Worm (Caenorhabditis elegans) whole organism, L3 larva: ENCODE data around the gene clec-58.
A peak's percentile ranks its signal among the peaks of the same experiment; 100 is the strongest.

ENCODE experiments used
- R02D3.7 ChIP-seq: fragments of 150-350 bp; optimal IDR thresholded peaks from 2 replicates; lab custom pipeline; 2014; ENCODE audit warnings: missing biosample characterization, missing genetic modification characterization
- ZK546.5 ChIP-seq: sonication (generic microtip); optimal IDR thresholded peaks from 2 replicates; lab custom pipeline; 2017; ENCODE audit warnings: missing biosample characterization, missing genetic modification characterization
- ama-1 ChIP-seq: fragments of 150-350 bp; optimal IDR thresholded peaks from 2 replicates; lab custom pipeline; 2018
- ceh-28 ChIP-seq: fragments of 150-350 bp; optimal IDR thresholded peaks from 2 replicates; lab custom pipeline; 2014; ENCODE audit warnings: missing biosample characterization, missing genetic modification reagents, missing genetic modification characterization
- ceh-82 ChIP-seq: fragments of 150-350 bp; optimal IDR thresholded peaks from 2 replicates; lab custom pipeline; 2014; ENCODE audit warnings: missing biosample characterization, missing genetic modification characterization
- ceh-9 ChIP-seq: sonication (generic microtip); optimal IDR thresholded peaks from 2 replicates; lab custom pipeline; 2018; ENCODE audit warnings: missing biosample characterization, missing genetic modification characterization
- egl-27 ChIP-seq: sonication (generic microtip); optimal IDR thresholded peaks from 4 replicates; lab custom pipeline; 2017; ENCODE audit warnings: missing biosample characterization, missing genetic modification reagents, missing genetic modification characterization
- egl-5 ChIP-seq: fragments of 150-350 bp; optimal IDR thresholded peaks from 2 replicates; lab custom pipeline; 2017; ENCODE audit warnings: missing biosample characterization, missing genetic modification reagents, missing genetic modification characterization, inconsistent platforms
- elt-1 ChIP-seq: fragments of 150-350 bp; optimal IDR thresholded peaks from 2 replicates; lab custom pipeline; 2014; ENCODE audit warnings: missing biosample characterization, missing genetic modification characterization
- elt-2 ChIP-seq: sonication (generic microtip); optimal IDR thresholded peaks from 2 replicates; lab custom pipeline; 2016; ENCODE audit warnings: missing genetic modification reagents, mild to moderate bottlenecking, missing genetic modification characterization, missing compliant biosample characterization
- elt-3 ChIP-seq, 3 experiments: fragments of 150-350 bp in 1 of 3; sonication (generic microtip) in 2 of 3; optimal IDR thresholded peaks; 2 replicates in 2 of 3; 4 replicates in 1 of 3; lab custom pipeline; 2014 to 2017; ENCODE audit warnings: missing biosample characterization in 3 of 3, missing genetic modification characterization in 3 of 3
- eor-1 ChIP-seq, 2 experiments: fragments of 150-350 bp; optimal IDR thresholded peaks; 2 replicates each; lab custom pipeline; 2014 to 2018; ENCODE audit warnings: missing biosample characterization in 2 of 2, missing genetic modification characterization in 2 of 2
- fkh-10 ChIP-seq: sonication (generic microtip); optimal IDR thresholded peaks from 2 replicates; lab custom pipeline; 2017; ENCODE audit warnings: missing biosample characterization, missing genetic modification reagents, missing genetic modification characterization
- fos-1 ChIP-seq: fragments of 150-350 bp; optimal IDR thresholded peaks from 2 replicates; lab custom pipeline; 2014; ENCODE audit warnings: missing biosample characterization, missing genetic modification characterization
- hmg-11 ChIP-seq: sonication (generic microtip); optimal IDR thresholded peaks from 2 replicates; lab custom pipeline; 2016; ENCODE audit warnings: missing genetic modification characterization, missing compliant biosample characterization
- jun-1 ChIP-seq: fragments of 150-350 bp; optimal IDR thresholded peaks from 2 replicates; lab custom pipeline; 2014; ENCODE audit warnings: missing biosample characterization, missing genetic modification reagents, missing genetic modification characterization
- lin-15B ChIP-seq: fragments of 150-350 bp; optimal IDR thresholded peaks from 2 replicates; lab custom pipeline; 2014; ENCODE audit warnings: missing biosample characterization, missing genetic modification characterization
- lin-39 ChIP-seq: fragments of 150-350 bp; optimal IDR thresholded peaks from 2 replicates; lab custom pipeline; 2018; ENCODE audit warnings: missing biosample characterization, missing genetic modification reagents, missing genetic modification characterization
- lsy-12 ChIP-seq: sonication (generic microtip); optimal IDR thresholded peaks from 2 replicates; lab custom pipeline; 2016; ENCODE audit warnings: mild to moderate bottlenecking, missing genetic modification characterization, missing compliant biosample characterization
- mdl-1 ChIP-seq: fragments of 150-350 bp; optimal IDR thresholded peaks from 2 replicates; lab custom pipeline; 2014; ENCODE audit warnings: missing biosample characterization, missing genetic modification characterization
- mml-1 ChIP-seq: fragments of 150-350 bp; sonication (generic microtip); optimal IDR thresholded peaks from 3 replicates; lab custom pipeline; 2014; ENCODE audit warnings: missing biosample characterization, missing genetic modification characterization
- nfya-1 ChIP-seq: sonication (generic microtip); optimal IDR thresholded peaks from 2 replicates; lab custom pipeline; 2017; ENCODE audit warnings: missing genetic modification characterization, mild to moderate bottlenecking, missing compliant biosample characterization, antibody characterized with exemption, moderate library complexity; ENCODE audit not compliant: insufficient read depth
- nhr-11 ChIP-seq: fragments of 150-350 bp; optimal IDR thresholded peaks from 2 replicates; lab custom pipeline; 2014; ENCODE audit warnings: missing biosample characterization, missing genetic modification characterization
- nhr-12 ChIP-seq: fragments of 150-350 bp; optimal IDR thresholded peaks from 2 replicates; lab custom pipeline; 2014; ENCODE audit warnings: missing biosample characterization, missing genetic modification characterization
- nhr-23 ChIP-seq: fragments of 150-350 bp; optimal IDR thresholded peaks from 2 replicates; lab custom pipeline; 2014; ENCODE audit warnings: missing biosample characterization, missing genetic modification reagents, missing genetic modification characterization
- nhr-25 ChIP-seq: sonication (generic microtip); optimal IDR thresholded peaks from 2 replicates; lab custom pipeline; 2017; ENCODE audit warnings: missing biosample characterization, missing genetic modification characterization
- nhr-43 ChIP-seq: sonication (generic microtip); optimal IDR thresholded peaks from 2 replicates; lab custom pipeline; 2016; ENCODE audit warnings: mild to moderate bottlenecking, missing genetic modification characterization, missing compliant biosample characterization; ENCODE audit not compliant: poor library complexity, severe bottlenecking
- nhr-67 ChIP-seq: fragments of 150-350 bp; optimal IDR thresholded peaks from 2 replicates; lab custom pipeline; 2014; ENCODE audit warnings: missing biosample characterization, missing genetic modification characterization
- pha-4 ChIP-seq: fragments of 150-350 bp; optimal IDR thresholded peaks from 2 replicates; lab custom pipeline; 2014; ENCODE audit warnings: missing biosample characterization, missing genetic modification reagents, missing genetic modification characterization
- pqm-1 ChIP-seq: fragments of 150-350 bp; optimal IDR thresholded peaks from 2 replicates; lab custom pipeline; 2017; ENCODE audit warnings: missing biosample characterization, missing genetic modification characterization, inconsistent platforms
- sea-2 ChIP-seq: fragments of 150-350 bp; sonication (generic microtip); optimal IDR thresholded peaks from 4 replicates; lab custom pipeline; 2014; ENCODE audit warnings: missing biosample characterization, missing genetic modification reagents, missing genetic modification characterization
- skn-1 ChIP-seq: fragments of 150-350 bp; optimal IDR thresholded peaks from 2 replicates; lab custom pipeline; 2014; ENCODE audit warnings: missing biosample characterization, missing genetic modification characterization
- snpc-4 ChIP-seq: fragments of 150-350 bp; optimal IDR thresholded peaks from 2 replicates; lab custom pipeline; 2014; ENCODE audit warnings: missing biosample characterization, missing genetic modification characterization
- unc-39 ChIP-seq: sonication (generic microtip); optimal IDR thresholded peaks from 4 replicates; lab custom pipeline; 2017; ENCODE audit warnings: missing biosample characterization, missing genetic modification characterization
- unc-62 ChIP-seq: fragments of 150-350 bp; sonication (generic microtip); optimal IDR thresholded peaks from 4 replicates; lab custom pipeline; 2014; ENCODE audit warnings: missing biosample characterization, missing genetic modification reagents, missing genetic modification characterization
- zag-1 ChIP-seq: fragments of 150-350 bp; optimal IDR thresholded peaks from 2 replicates; lab custom pipeline; 2014; ENCODE audit warnings: missing biosample characterization, missing genetic modification characterization
- ztf-4 ChIP-seq: fragments of 150-350 bp; optimal IDR thresholded peaks from 2 replicates; lab custom pipeline; 2014; ENCODE audit warnings: missing biosample characterization, missing genetic modification characterization

The clec-58 gene

ce11 chrII:10452620-10453019 lies 23.3 kb downstream of the clec-58 start, which contains the start of gene ZK673.4:
Gene ZK673.4, plus strand, starts transcription at chrII:10452920.
- TF ChIP-seq ceh-28 (tag; lab: Kevin White, UChicago) = no peak
- TF ChIP-seq pha-4 (tag; lab: Kevin White, UChicago) = no peak
- no peak for TF ChIP-seq zag-1
- TF ChIP-seq hmg-11 (tag; lab: Kevin White, UChicago) = no peak
- no peak for TF ChIP-seq mml-1 (tag; lab: Kevin White, UChicago)
- no peak for TF ChIP-seq nhr-12 (tag; lab: Kevin White, UChicago)
- TF ChIP-seq fos-1 (tag; lab: Kevin White, UChicago) = no peak
- no peak for TF ChIP-seq unc-39 (tag; lab: Kevin White, UChicago)
- no peak for TF ChIP-seq eor-1 (tag; optimal IDR thresholded peaks at IDR 0.05; lab: Kevin White, UChicago)
- TF ChIP-seq jun-1 (tag; lab: Kevin White, UChicago) = no peak

- TF ChIP-seq eor-1 (tag; optimal IDR thresholded peaks at IDR 0.05; lab: Kevin White, UChicago) = no peak
- peak; percentile 62 for TF ChIP-seq lsy-12
- peak; percentile 48 for TF ChIP-seq jun-1 (tag; lab: Kevin White, UChicago)
- TF ChIP-seq ztf-4 = peak; percentile 58
- TF ChIP-seq pha-4 (tag; lab: Kevin White, UChicago) = peak; percentile 55
- TF ChIP-seq mdl-1 (tag; lab: Kevin White, UChicago) = no peak
- TF ChIP-seq ama-1 (lab: Kevin White, UChicago) = peak; percentile 86
- no peak for TF ChIP-seq ceh-9 (tag; lab: Kevin White, UChicago)
- no peak for TF ChIP-seq lin-15B
- TF ChIP-seq skn-1 = no peak
- TF ChIP-seq ceh-28 (tag; lab: Kevin White, UChicago) = peak; percentile 30
- TF ChIP-seq zag-1 = no peak
- TF ChIP-seq elt-2 (tag; lab: Kevin White, UChicago) = peak; percentile 25
- no peak for TF ChIP-seq nhr-67 (tag; lab: Kevin White, UChicago)
- TF ChIP-seq sea-2 (GFP tag; lab: Kevin White, UChicago) = no peak
- no peak for TF ChIP-seq egl-27 (tag; lab: Kevin White, UChicago)
- no peak for TF ChIP-seq fos-1 (tag; lab: Kevin White, UChicago)
- TF ChIP-seq nhr-43 (tag; lab: Kevin White, UChicago) = peak; percentile 55
- TF ChIP-seq elt-3 (tag; optimal IDR thresholded peaks at IDR 0.05; lab: Kevin White, UChicago) = no peak
- TF ChIP-seq, all 47 proteins: peak for 8
These were observed 25.6 kb downstream of the clec-58 start for ce11 chrII:10450335-10450734.

ce11 chrII:10449707-10450106 lies 26.2 kb downstream of the clec-58 start, which contains the start of gene lin-56:
Gene lin-56, plus strand, starts transcription at chrII:10450007.
- TF ChIP-seq ceh-82 (tag; lab: Kevin White, UChicago) (no peak), nhr-43 (tag; lab: Kevin White, UChicago) (no peak), egl-5 (tag; lab: Kevin White, UChicago) (no peak), zag-1 (no peak), nfya-1 (tag; lab: Kevin White, UChicago) (no peak), unc-62 (GFP tag; lab: Kevin White, UChicago) (no peak), ZK546.5 (tag; lab: Kevin White, UChicago) (no peak), elt-1 (tag; lab: Kevin White, UChicago) (no peak), R02D3.7 (no peak), elt-2 (tag; lab: Kevin White, UChicago) (no peak), pha-4 (tag; lab: Kevin White, UChicago) (no peak), ztf-4 (no peak), fkh-10 (no peak)
- TF ChIP-seq, all 47 proteins: peak for 0

DNA sequence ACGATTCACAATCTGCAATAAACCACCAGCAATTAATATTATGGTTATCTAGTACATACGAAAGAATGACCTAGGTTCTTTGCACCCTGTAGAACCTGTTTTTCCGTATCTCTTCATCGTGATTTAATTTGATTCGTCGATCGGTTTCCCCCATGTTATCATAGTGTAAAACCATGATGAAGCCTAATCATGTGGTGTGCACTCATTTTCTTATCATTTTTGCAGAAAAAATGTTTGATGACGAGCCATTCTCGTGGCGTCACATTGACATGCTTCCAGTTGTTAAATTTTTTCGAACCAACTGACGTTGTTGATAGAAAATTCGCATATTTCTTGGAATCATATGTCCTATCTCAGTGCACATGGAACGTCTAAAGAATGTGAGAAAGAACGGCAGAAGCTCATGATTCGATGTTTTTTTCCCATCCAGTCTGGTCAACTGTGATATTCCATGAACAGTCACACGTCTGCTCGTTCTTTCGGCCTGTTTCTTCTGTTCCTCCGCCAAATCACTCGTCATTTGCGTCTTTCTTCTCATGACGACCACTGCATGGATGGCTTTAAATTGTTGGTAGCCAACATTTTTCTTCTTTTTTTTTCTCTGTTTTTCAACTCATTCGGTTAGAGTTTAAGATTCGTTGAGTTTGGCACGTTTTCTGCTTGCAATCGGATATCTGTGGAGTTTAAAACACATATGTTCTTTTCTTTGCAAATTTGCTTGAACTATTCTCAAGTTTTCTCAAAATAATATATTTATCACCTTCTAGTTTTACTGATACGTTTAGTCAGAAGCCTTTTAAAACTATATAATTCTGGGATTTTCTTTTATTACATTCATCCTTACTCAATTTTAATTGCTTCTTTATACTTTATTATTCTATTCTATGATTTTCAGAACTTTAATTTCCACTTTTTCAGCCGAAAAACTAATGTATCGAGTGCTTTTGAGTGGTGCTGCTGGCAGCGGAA lies 28.3 kb downstream of the clec-58 start, which contains the start of gene ZK673.2:
Gene ZK673.2, plus strand, starts transcription at position 919 of the 969 bp plus-strand sequence.
- peak; percentile 75 for TF ChIP-seq nhr-25 (tag; lab: Kevin White, UChicago)
- peak; percentile 19 to 56 (median 50) for TF ChIP-seq elt-3 (tag; optimal IDR thresholded peaks at IDR 0.05; lab: Kevin White, UChicago)
- TF ChIP-seq nhr-67 (tag; lab: Kevin White, UChicago) = no peak
- TF ChIP-seq jun-1 (tag; lab: Kevin White, UChicago) = peak; percentile 29
- TF ChIP-seq lin-39 (tag; lab: Kevin White, UChicago) = no peak
- peak; percentile 18 for TF ChIP-seq lsy-12
- peak; percentile 10 for TF ChIP-seq nhr-11
- peak; percentile 27 for TF ChIP-seq elt-1 (tag; lab: Kevin White, UChicago)
- TF ChIP-seq ama-1 (lab: Kevin White, UChicago) = peak; percentile 91
- peak; percentile 28 for TF ChIP-seq nfya-1 (tag; lab: Kevin White, UChicago)
- peak; percentile 95 for TF ChIP-seq pqm-1 (tag; lab: Kevin White, UChicago)
- no peak for TF ChIP-seq ZK546.5 (tag; lab: Kevin White, UChicago)
- TF ChIP-seq nhr-23 (tag; lab: Kevin White, UChicago) = peak; percentile 54
- peak; percentile 95 for TF ChIP-seq elt-2 (tag; lab: Kevin White, UChicago)
- peak; percentile 39 for TF ChIP-seq mdl-1 (tag; lab: Kevin White, UChicago)
- no peak for TF ChIP-seq snpc-4
- TF ChIP-seq nhr-43 (tag; lab: Kevin White, UChicago) = peak; percentile 71
- TF ChIP-seq pha-4 (tag; lab: Kevin White, UChicago) = peak; percentile 40
